Worm (Caenorhabditis elegans): ENCODE results near the gene acd-4.

DNA sequence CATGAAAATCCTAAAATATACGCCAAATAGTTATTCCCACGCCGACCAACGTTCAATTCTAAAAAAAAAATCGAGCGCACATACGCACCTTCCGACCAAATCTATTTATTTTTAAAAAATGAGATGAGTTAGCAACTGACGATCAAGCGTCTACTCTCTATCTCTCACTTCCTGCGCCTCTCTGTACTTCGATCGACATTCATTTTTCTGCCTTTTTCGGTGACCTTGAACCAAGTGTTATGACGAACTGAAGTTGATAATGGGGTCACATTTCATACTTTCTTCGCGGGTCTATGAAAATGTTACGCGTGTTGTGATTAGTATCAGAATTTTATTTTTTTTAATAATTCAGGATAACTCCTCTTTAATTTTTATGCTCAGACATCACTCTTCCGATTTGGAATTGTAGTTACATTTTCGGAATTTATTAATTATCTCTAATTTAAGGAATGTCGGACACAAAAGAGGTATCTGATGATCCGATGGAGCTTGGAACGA lies 30.6 kb upstream of the acd-4 start, which contains the start of gene smk-1:
- TF ChIP-seq lsy-2 (tag; optimal IDR thresholded peaks at IDR 0.05) (no peak), nhr-28 (tag; optimal IDR thresholded peaks at IDR 0.05) (no peak), pha-4 (tag; optimal IDR thresholded peaks at IDR 0.05) (no peak), unc-39 (tag; optimal IDR thresholded peaks at IDR 0.05) (no peak), nhr-237 (tag; optimal IDR thresholded peaks at IDR 0.05) (no peak), mep-1 (tag; optimal IDR thresholded peaks at IDR 0.05) (no peak), bed-3 (GFP tag; optimal IDR thresholded peaks at IDR 0.05) (no peak)
